Worm (Caenorhabditis elegans) whole organism, L4 larva: Measurements from ENCODE around the gene fipr-8.

ENCODE experiments used
- F37D6.2 ChIP-seq: sonication (generic microtip); optimal IDR thresholded peaks from 2 replicates; lab custom pipeline; 2016; ENCODE audit warnings: mild to moderate bottlenecking, missing genetic modification characterization, missing compliant biosample characterization
- ceh-82 ChIP-seq: sonication (generic microtip); optimal IDR thresholded peaks from 2 replicates; lab custom pipeline; 2017; ENCODE audit warnings: missing biosample characterization, missing genetic modification characterization
- duxl-1 ChIP-seq: sonication (generic microtip); optimal IDR thresholded peaks from 2 replicates; lab custom pipeline; 2016; ENCODE audit warnings: mild to moderate bottlenecking, missing genetic modification characterization, moderate library complexity, missing compliant biosample characterization; ENCODE audit not compliant: poor library complexity
- dve-1 ChIP-seq: sonication (generic microtip); optimal IDR thresholded peaks from 2 replicates; lab custom pipeline; 2017; ENCODE audit warnings: antibody characterized with exemption, mild to moderate bottlenecking, missing genetic modification characterization, missing compliant biosample characterization; ENCODE audit not compliant: insufficient read depth
- lsy-2 ChIP-seq, 2 experiments: fragments of 150-350 bp in 1 of 2; sonication (generic microtip) in 1 of 2; optimal IDR thresholded peaks; 2 replicates each; lab custom pipeline; 2014 to 2017; ENCODE audit warnings: missing biosample characterization in 2 of 2, missing genetic modification characterization in 2 of 2
- nhr-237 ChIP-seq: sonication (generic microtip); optimal IDR thresholded peaks from 2 replicates; lab custom pipeline; 2017; ENCODE audit warnings: missing biosample characterization, missing genetic modification characterization
- nhr-77 ChIP-seq: fragments of 150-350 bp; optimal IDR thresholded peaks from 2 replicates; lab custom pipeline; 2014; ENCODE audit warnings: missing biosample characterization, missing genetic modification characterization
- pqm-1 ChIP-seq: sonication (generic microtip); optimal IDR thresholded peaks from 2 replicates; lab custom pipeline; 2017; ENCODE audit warnings: missing biosample characterization, missing genetic modification characterization
- saeg-2 ChIP-seq: fragments of 200-800 bp; sonication (Bioruptor generic); IDR thresholded peaks from 2 replicates; pipeline ENCODE4 v1.3.6; 2022; ENCODE audit warnings: missing genetic modification reagents, missing genetic modification characterization, missing compliant biosample characterization
- snpc-4 ChIP-seq: fragments of 150-350 bp; optimal IDR thresholded peaks from 2 replicates; lab custom pipeline; 2014; ENCODE audit warnings: missing biosample characterization, missing genetic modification characterization
- tra-1 ChIP-seq: fragments of 200-800 bp; sonication (Bioruptor generic); IDR thresholded peaks from 2 replicates; pipeline ENCODE4 v1.3.6; 2022; ENCODE audit warnings: missing genetic modification reagents, missing genetic modification characterization, missing compliant biosample characterization
- ztf-11 ChIP-seq: fragments of 150-350 bp; optimal IDR thresholded peaks from 2 replicates; lab custom pipeline; 2014; ENCODE audit warnings: missing biosample characterization, missing genetic modification characterization

DNA sequence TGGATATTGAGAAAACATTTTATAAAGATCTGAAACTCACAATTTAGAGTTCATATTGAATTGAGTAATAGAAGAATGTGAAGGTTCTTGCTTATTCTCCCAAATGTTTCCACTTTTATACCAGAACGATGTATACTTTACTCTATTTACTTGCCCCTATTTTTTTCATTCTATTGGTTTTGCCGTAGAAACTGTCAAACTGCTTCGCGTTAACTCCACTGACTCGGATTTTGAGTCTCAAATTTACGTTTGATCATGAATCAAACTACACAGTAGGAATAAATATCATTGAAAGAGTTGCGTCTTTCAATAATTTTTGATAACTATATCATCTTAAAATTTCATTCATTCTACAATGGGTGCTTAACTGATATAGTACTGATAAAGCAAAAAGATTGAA lies at the start of gene fipr-8:
- TF ChIP-seq dve-1 (tag; lab: Kevin White, UChicago), result no peak
- no peak for TF ChIP-seq lsy-2 (tag; optimal IDR thresholded peaks at IDR 0.05; lab: Kevin White, UChicago)
- TF ChIP-seq duxl-1 (tag; lab: Kevin White, UChicago), result no peak
- TF ChIP-seq ztf-11 (tag; lab: Kevin White, UChicago), result no peak
- TF ChIP-seq ceh-82, result no peak
- no peak for TF ChIP-seq F37D6.2 (tag; lab: Kevin White, UChicago)
- no peak for TF ChIP-seq pqm-1
- no peak for TF ChIP-seq nhr-237 (tag; lab: Kevin White, UChicago)
- no peak for TF ChIP-seq tra-1
- TF ChIP-seq nhr-77 (tag; lab: Kevin White, UChicago), result no peak
- no peak for TF ChIP-seq snpc-4 (tag; lab: Kevin White, UChicago)
- TF ChIP-seq saeg-2 (GFP tag; lab: Robert Waterston, UW), result no peak
